Fruit fly (Drosophila melanogaster) whole organism, prepupa: ENCODE measurements around the gene CG42397.

Experiments used
- CG3032 ChIP-seq: fragments of 200-800 bp; optimal IDR thresholded peaks from 2 replicates; lab custom pipeline; 2019; ENCODE audit warnings: missing biosample characterization, mild to moderate bottlenecking, missing genetic modification characterization, moderate library complexity
- Gug ChIP-seq: fragments of 200-800 bp; sonication (Bioruptor generic); IDR thresholded peaks from 2 replicates; pipeline ENCODE4 v1.3.6; 2022; ENCODE audit warnings: missing biosample characterization, missing genetic modification characterization
- Hr4 ChIP-seq: fragments of 200-800 bp; sonication (Bioruptor generic); optimal IDR thresholded peaks from 3 replicates; lab custom pipeline; 2016; ENCODE audit warnings: missing biosample characterization, missing genetic modification characterization
- Lpt ChIP-seq: fragments of 200-800 bp; sonication (Bioruptor generic); optimal IDR thresholded peaks from 3 replicates; lab custom pipeline; 2016; ENCODE audit warnings: missing biosample characterization, missing genetic modification characterization
- salr ChIP-seq, 2 experiments: fragments of 200-800 bp; sonication (Bioruptor generic); optimal IDR thresholded peaks; 3 replicates each; lab custom pipeline; 2016 to 2018; ENCODE audit warnings: missing biosample characterization in 2 of 2, missing genetic modification characterization in 2 of 2, mild to moderate bottlenecking in 1 of 2

DNA sequence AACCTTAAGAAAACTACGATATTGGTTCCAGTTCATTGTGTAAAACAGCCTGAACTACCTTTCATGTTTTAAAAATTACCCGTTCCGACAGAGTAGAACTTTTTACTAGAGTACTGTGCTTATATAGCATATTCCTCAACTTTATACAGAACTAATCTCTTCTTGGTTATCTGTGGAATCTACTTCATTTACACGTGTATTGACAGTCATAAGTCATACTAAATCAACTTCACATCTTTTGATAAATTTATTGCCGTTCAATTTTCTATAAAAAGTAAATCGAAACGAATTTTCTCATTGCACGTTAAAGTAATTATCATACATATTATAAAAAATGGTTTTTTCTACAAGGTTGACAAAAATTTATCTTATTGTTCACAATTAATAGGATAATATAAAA, at the start of gene CG42397:
- TF ChIP-seq CG3032 (tag; lab: Kevin White, UChicago) (no peak), Gug (GFP tag; lab: Robert Waterston, UW) (no peak), salr (GFP tag; optimal IDR thresholded peaks at IDR 0.05; lab: Kevin White, UChicago) (no peak), Hr4 (GFP tag; lab: Kevin White, UChicago) (no peak), Lpt (GFP tag; lab: Kevin White, UChicago) (no peak)
